Worm (Caenorhabditis elegans) whole organism, L3 larva: ENCODE results near the gene pst-1.

Experiments used
- R02D3.7 ChIP-seq: fragments of 150-350 bp; optimal IDR thresholded peaks from 2 replicates; lab custom pipeline; 2014; ENCODE audit warnings: missing biosample characterization, missing genetic modification characterization
- nhr-11 ChIP-seq: fragments of 150-350 bp; optimal IDR thresholded peaks from 2 replicates; lab custom pipeline; 2014; ENCODE audit warnings: missing biosample characterization, missing genetic modification characterization

- no peak for TF ChIP-seq nhr-11
- TF ChIP-seq R02D3.7 (tag; lab: Kevin White, UChicago) = no peak
These were observed 47.1 kb downstream of the pst-1 start, which contains the start of gene fut-8 for ce11 chrV:5990383-5990782.
